Worm (Caenorhabditis elegans): ENCODE data around the gene ssu-2.

Gene ssu-2

DNA sequence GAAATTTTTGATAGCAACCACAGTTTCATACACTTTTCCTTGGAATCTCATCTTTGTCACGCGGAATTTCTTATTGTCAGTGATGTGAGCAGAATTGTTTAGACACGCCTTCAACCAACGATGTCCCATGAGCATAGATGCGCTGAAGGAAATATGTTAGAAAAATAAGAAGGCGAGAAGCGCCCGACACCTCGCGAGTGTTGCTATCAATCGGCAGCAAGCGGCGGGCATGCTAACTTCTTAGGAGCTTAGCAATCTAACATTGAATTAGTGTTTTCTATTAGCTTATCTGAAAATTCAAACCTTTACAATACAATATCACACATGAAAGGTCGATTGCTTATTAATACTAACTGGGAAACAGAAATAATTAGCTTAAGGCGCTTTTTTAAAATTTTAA lies 25.3 kb upstream of the ssu-2 start:
- TF ChIP-seq ceh-2 (tag; optimal IDR thresholded peaks at IDR 0.05) = no peak
- no peak for TF ChIP-seq fax-1 (tag; optimal IDR thresholded peaks at IDR 0.05)
- TF ChIP-seq ceh-31 (tag; optimal IDR thresholded peaks at IDR 0.05) = no peak
- TF ChIP-seq lin-11 (tag; optimal IDR thresholded peaks at IDR 0.05) = no peak
- TF ChIP-seq ets-4 (tag; optimal IDR thresholded peaks at IDR 0.05) = no peak

DNA sequence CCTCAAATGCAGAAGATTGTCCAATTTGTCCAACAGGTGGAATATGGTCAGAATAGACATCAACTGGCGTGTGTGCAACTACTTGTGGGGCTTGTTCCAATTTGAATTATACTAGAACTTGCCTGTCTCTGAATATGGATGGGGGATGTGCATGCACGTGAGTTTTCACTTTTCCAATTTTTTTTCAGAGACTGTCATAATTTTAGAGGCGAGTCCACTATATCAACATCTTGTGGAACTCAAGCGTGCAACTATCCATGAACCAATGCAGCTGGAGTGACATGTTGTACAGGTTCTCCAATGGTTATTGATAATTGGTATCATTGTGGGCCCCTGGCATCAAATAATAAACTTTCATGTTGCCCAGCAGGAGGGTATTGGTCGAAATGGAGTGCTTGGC lies 23.3 kb upstream of the ssu-2 start, which contains the start of gene Y67A10A.2:
TSS of gene Y67A10A.2 (plus strand) at position 301 of the 400 bp plus-strand sequence.
- no peak for TF ChIP-seq npax-4 (tag; optimal IDR thresholded peaks at IDR 0.05)

DNA sequence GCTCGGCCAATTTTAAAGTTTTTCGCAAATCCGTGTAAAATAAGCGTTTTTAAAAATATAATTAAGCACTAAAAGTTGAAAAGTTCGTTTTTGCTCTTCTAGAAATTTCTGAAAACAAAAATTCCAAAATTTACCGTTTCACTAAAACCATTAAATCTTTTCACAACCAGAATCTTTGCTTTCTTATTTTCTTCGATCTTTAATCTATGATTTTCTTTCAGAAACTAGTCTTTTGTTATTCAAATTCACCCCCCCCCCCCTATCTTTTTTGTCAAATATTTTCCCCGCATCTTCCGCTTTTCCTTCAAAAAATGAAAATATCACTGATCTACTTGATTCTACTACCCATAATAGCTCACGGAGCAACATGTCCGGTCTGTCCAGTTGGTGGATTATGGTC lies 21.4 kb upstream of the ssu-2 start, which contains the start of gene Y67A10A.11:
TSS of gene Y67A10A.11 (plus strand) at position 301 of the 400 bp plus-strand sequence.
- TF ChIP-seq sox-4 (tag; optimal IDR thresholded peaks at IDR 0.05) (no peak), hlh-8 (tag; optimal IDR thresholded peaks at IDR 0.05) (no peak), ceh-18 (tag; optimal IDR thresholded peaks at IDR 0.05) (no peak), mec-3 (tag; optimal IDR thresholded peaks at IDR 0.05; ENCODE audit: borderline replicate concordance) (no peak), K09A11.1 (tag; optimal IDR thresholded peaks at IDR 0.05; ENCODE audit: insufficient read depth) (no peak), unc-42 (tag; optimal IDR thresholded peaks at IDR 0.05) (no peak), ceh-14 (tag; optimal IDR thresholded peaks at IDR 0.05) (no peak), C38D4.7 (GFP tag; optimal IDR thresholded peaks at IDR 0.05) (no peak), dve-1 (tag; optimal IDR thresholded peaks at IDR 0.05) (no peak)

DNA sequence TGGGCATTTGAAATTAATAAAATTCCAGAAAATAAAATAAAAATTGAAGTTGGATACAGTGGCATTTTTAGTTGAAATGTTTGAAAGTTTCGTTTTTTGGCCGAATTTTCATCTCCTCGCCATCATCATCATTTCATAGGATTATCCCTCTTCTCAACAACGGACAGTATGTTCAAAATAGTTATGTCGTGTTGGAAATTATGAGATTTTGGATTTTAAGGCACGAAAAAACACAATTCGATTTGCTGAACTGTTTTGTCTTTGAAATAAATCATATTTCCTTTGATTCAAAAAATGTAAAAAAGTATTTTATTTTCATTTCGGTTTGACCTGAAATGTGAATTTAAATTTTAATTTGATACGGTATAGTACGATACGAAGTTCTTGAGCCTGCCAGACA lies 17.3 kb upstream of the ssu-2 start, which contains the start of gene srlf-28:
TSS of gene srlf-28 (minus strand) at position 101 of the 400 bp plus-strand sequence.
- no peak for TF ChIP-seq unc-42 (tag; optimal IDR thresholded peaks at IDR 0.05)
- no peak for TF ChIP-seq ceh-9 (tag; optimal IDR thresholded peaks at IDR 0.05)
- TF ChIP-seq ztf-16 (tag; optimal IDR thresholded peaks at IDR 0.05) = no peak
- TF ChIP-seq tbx-7 (tag; optimal IDR thresholded peaks at IDR 0.05) = no peak
- TF ChIP-seq ceh-24 (tag; optimal IDR thresholded peaks at IDR 0.05) = no peak
- TF ChIP-seq C38D4.7 (GFP tag; optimal IDR thresholded peaks at IDR 0.05) = no peak
- TF ChIP-seq K09A11.1 (tag; optimal IDR thresholded peaks at IDR 0.05; ENCODE audit: insufficient read depth) = no peak
- no peak for TF ChIP-seq ceh-6 (GFP tag; optimal IDR thresholded peaks at IDR 0.05)
- no peak for TF ChIP-seq ref-2 (tag; optimal IDR thresholded peaks at IDR 0.05)
- no peak for TF ChIP-seq hlh-30 (tag; optimal IDR thresholded peaks at IDR 0.05; ENCODE audit: insufficient read depth)
- TF ChIP-seq ceh-48 (tag; optimal IDR thresholded peaks at IDR 0.05) = no peak
- no peak for TF ChIP-seq nfya-1 (tag; optimal IDR thresholded peaks at IDR 0.05)
- no peak for TF ChIP-seq fax-1 (tag; optimal IDR thresholded peaks at IDR 0.05)
- TF ChIP-seq che-1 (tag; optimal IDR thresholded peaks at IDR 0.05) = no peak
- TF ChIP-seq rnt-1 (tag; optimal IDR thresholded peaks at IDR 0.05) = no peak
- TF ChIP-seq sox-2 (GFP tag; IDR thresholded peaks at IDR 0.05) = no peak
- TF ChIP-seq odd-2 (tag; optimal IDR thresholded peaks at IDR 0.05) = no peak
- no peak for TF ChIP-seq dmd-4 (tag; optimal IDR thresholded peaks at IDR 0.05; ENCODE audit: borderline replicate concordance)
- TF ChIP-seq ama-1 (optimal IDR thresholded peaks at IDR 0.05) = no peak
- TF ChIP-seq lin-11 (tag; optimal IDR thresholded peaks at IDR 0.05) = no peak

DNA sequence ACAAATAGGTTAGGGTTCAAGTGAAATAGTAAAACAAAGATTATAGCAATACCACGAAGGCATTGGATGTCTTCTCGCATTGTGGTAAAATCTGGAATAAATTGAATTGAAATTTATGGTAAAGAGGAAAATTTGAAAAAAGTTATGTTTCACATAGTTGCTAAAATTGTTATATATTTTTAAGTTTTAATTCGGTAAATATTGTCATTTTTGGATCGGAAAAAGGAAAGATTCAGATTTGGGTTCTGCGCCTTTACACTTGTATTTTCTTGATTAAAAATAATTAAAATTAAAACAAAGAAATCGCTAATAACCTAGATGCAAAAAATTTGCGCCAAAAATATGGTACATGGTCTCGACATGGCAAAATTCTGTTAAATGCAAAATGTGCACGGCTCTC lies 10.4 kb upstream of the ssu-2 start, which contains the start of gene oac-56:
TSS of gene oac-56 (minus strand) at position 101 of the 400 bp plus-strand sequence.
- no peak for TF ChIP-seq ceh-22 (tag; optimal IDR thresholded peaks at IDR 0.05)
- no peak for TF ChIP-seq ceh-34 (tag; optimal IDR thresholded peaks at IDR 0.05)
- TF ChIP-seq pqm-1 (tag; optimal IDR thresholded peaks at IDR 0.05) = no peak

DNA sequence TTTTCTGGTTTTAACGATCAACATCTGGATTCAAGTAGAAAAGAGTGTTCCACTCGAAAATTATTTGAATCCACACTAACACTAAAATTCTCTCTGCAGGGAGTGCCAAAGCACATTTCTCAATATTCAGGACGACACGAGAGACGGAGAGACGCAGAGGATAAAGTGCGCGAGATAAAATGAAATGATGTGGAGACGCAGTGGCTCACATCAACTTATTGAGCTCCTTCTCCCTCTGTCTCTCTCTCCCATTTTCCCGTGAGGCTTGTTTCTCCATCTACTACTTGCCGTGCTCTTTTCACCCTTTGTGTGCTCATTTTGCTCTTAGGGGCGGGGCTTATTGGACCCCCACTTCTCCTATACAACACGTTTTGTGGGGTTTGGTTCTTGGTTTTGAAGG lies 4.9 kb upstream of the ssu-2 start:
- TF ChIP-seq ttx-3 (tag; optimal IDR thresholded peaks at IDR 0.05) (no peak), fkh-6 (tag; optimal IDR thresholded peaks at IDR 0.05) (no peak), sox-2 (GFP tag; IDR thresholded peaks at IDR 0.05) (no peak), ceh-48 (tag; optimal IDR thresholded peaks at IDR 0.05) (no peak), T23F11.4 (GFP tag; optimal IDR thresholded peaks at IDR 0.05) (no peak), ceh-9 (tag; optimal IDR thresholded peaks at IDR 0.05) (no peak), ceh-45 (GFP tag; IDR thresholded peaks at IDR 0.05) (no peak), dmd-4 (tag; optimal IDR thresholded peaks at IDR 0.05; ENCODE audit: borderline replicate concordance) (no peak), rnt-1 (tag; optimal IDR thresholded peaks at IDR 0.05) (peak; percentile 27), pat-9 (tag; optimal IDR thresholded peaks at IDR 0.05) (no peak), lin-11 (tag; optimal IDR thresholded peaks at IDR 0.05) (no peak), unc-55 (GFP tag; optimal IDR thresholded peaks at IDR 0.05) (peak; percentile 76), sdc-2 (tag; optimal IDR thresholded peaks at IDR 0.05) (no peak), mec-3 (tag; optimal IDR thresholded peaks at IDR 0.05; ENCODE audit: borderline replicate concordance) (no peak), K02D7.2 (tag; optimal IDR thresholded peaks at IDR 0.05) (no peak), ama-1 (optimal IDR thresholded peaks at IDR 0.05) (no peak), unc-42 (tag; optimal IDR thresholded peaks at IDR 0.05) (peak; percentile 82), pqm-1 (tag; optimal IDR thresholded peaks at IDR 0.05) (no peak), pha-4 (tag; optimal IDR thresholded peaks at IDR 0.05) (no peak)
